Worm (Caenorhabditis elegans): Measurements from ENCODE around the gene ZK84.5.

ZK84.5 gene

DNA sequence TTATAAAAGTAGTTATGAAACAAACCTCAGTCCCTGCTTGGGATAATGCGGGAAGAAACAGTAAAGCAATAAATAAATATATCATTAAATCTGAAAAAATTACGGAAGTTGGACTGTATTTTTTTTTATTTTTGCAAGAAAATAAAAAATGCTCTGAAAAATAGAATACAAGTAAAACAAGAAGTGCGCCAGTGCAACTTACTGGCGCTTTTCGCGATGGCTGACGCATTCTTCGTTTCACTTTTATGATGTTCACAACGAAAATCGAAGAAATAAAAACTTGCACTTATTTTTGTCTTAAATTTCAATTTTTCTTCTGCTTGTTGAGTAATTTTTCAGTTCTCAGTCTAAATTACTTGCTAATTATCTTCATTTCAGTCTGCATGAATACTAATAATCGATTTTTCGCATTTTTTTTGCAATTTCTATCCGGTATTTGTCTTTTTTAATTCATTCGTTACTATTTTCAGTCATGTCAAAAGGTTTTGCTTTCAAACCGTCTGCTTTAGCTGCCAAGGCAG, 31.4 kb upstream of the ZK84.5 start, which contains the start of the genes R12C12.6 and ran-5:
Gene R12C12.6, minus strand, starts transcription at position 229 of the 521 bp plus-strand sequence.
Gene ran-5, plus strand, starts transcription at position 471 of the 521 bp plus-strand sequence.
- TF ChIP-seq ztf-25 (GFP tag; IDR thresholded peaks at IDR 0.05) (no peak), somi-1 (GFP tag; optimal IDR thresholded peaks at IDR 0.05) (no peak), unc-130 (GFP tag; optimal IDR thresholded peaks at IDR 0.05) (peak; percentile 11), lsy-27 (tag; optimal IDR thresholded peaks at IDR 0.05; ENCODE audit: borderline replicate concordance, insufficient read depth) (no peak), snpc-4 (GFP tag; optimal IDR thresholded peaks at IDR 0.05) (peak; percentile 41), snpc-4 (tag; optimal IDR thresholded peaks at IDR 0.05) (peak in 2 of 4 experiments; percentile 74 to 78), F57A8.1 (GFP tag; optimal IDR thresholded peaks at IDR 0.05) (no peak), ceh-40 (GFP tag; IDR thresholded peaks at IDR 0.05) (no peak), tlf-1 (GFP tag; optimal IDR thresholded peaks at IDR 0.05) (peak; percentile 73), nhr-90 (tag; optimal IDR thresholded peaks at IDR 0.05) (no peak), tbp1 (GFP tag; optimal IDR thresholded peaks at IDR 0.05) (peak; percentile 60), F37B4.10 (GFP tag; IDR thresholded peaks at IDR 0.05) (no peak), madf-6 (GFP tag; IDR thresholded peaks at IDR 0.05) (peak; percentile 84), zfh-2 (GFP tag; conservative IDR thresholded peaks at IDR 0.05) (no peak), let-607 (tag; optimal IDR thresholded peaks at IDR 0.05) (peak in 1 of 2 experiments; percentile 69), T26A5.8 (tag; optimal IDR thresholded peaks at IDR 0.05) (no peak), rpc-1 (optimal IDR thresholded peaks at IDR 0.05) (no peak), rpc-1 (tag; optimal IDR thresholded peaks at IDR 0.05) (no peak), pha-4 (tag; optimal IDR thresholded peaks at IDR 0.05) (peak; percentile 72), F39B2.1 (GFP tag; IDR thresholded peaks at IDR 0.05) (no peak), T07F8.4 (tag; optimal IDR thresholded peaks at IDR 0.05) (no peak), D2030.7 (GFP tag; IDR thresholded peaks at IDR 0.05) (peak; percentile 52; the same call in 1 of the 2 replicates), nfyb-1 (GFP tag; IDR thresholded peaks at IDR 0.05) (peak; percentile 70; the same call in 1 of the 2 replicates), ztf-28 (GFP tag; IDR thresholded peaks at IDR 0.05) (no peak), lsl-1 (GFP tag; optimal IDR thresholded peaks at IDR 0.05) (peak; percentile 72), egl-18 (GFP tag; IDR thresholded peaks at IDR 0.05) (no peak), him-1 (tag; optimal IDR thresholded peaks at IDR 0.05) (peak; percentile 41), athp-1 (tag; optimal IDR thresholded peaks at IDR 0.05) (peak; percentile 0), repo-1 (tag; optimal IDR thresholded peaks at IDR 0.05) (peak; percentile 73), unc-62 (GFP tag; optimal IDR thresholded peaks at IDR 0.05) (no peak), F23B12.7 (tag; optimal IDR thresholded peaks at IDR 0.05; ENCODE audit: insufficient read depth) (peak; percentile 32), xnd-1 (tag; optimal IDR thresholded peaks at IDR 0.05) (peak; percentile 66), ceh-100 (GFP tag; IDR thresholded peaks at IDR 0.05) (peak; percentile 70; the same call in 1 of the 2 replicates), Y79H2A.3 (GFP tag; conservative IDR thresholded peaks at IDR 0.05) (no peak), hlh-26 (GFP tag; conservative IDR thresholded peaks at IDR 0.05) (no peak), snpc-1.3 (tag; optimal IDR thresholded peaks at IDR 0.05; ENCODE audit: insufficient read depth) (peak; percentile 11), attf-3 (GFP tag; conservative IDR thresholded peaks at IDR 0.05) (peak; percentile 62; the same call in 1 of the 2 replicates), lir-1 (GFP tag; conservative IDR thresholded peaks at IDR 0.05) (peak; percentile 62), ztf-3 (GFP tag; optimal IDR thresholded peaks at IDR 0.05) (no peak), Y56A3A.18 (GFP tag; IDR thresholded peaks at IDR 0.05) (peak; percentile 81), lin-26 (GFP tag; IDR thresholded peaks at IDR 0.05) (no peak), ama-1 (optimal IDR thresholded peaks at IDR 0.05) (no peak), ama-1 (GFP tag; optimal IDR thresholded peaks at IDR 0.05) (no peak), aptf-2 (GFP tag; conservative IDR thresholded peaks at IDR 0.05) (no peak), bed-2 (GFP tag; IDR thresholded peaks at IDR 0.05) (no peak), dpff-1 (tag; optimal IDR thresholded peaks at IDR 0.05) (no peak), nfya-2 (GFP tag; IDR thresholded peaks at IDR 0.05) (no peak), ekl-4 (GFP tag; IDR thresholded peaks at IDR 0.05) (peak; percentile 77), ZK185.1 (tag; optimal IDR thresholded peaks at IDR 0.05; ENCODE audit: poor library complexity, severe bottlenecking) (peak; percentile 68)

Data from whole organism, young adult.